Worm (Caenorhabditis elegans) whole organism, late embryonic: ENCODE measurements around the gene C28C12.11.

ENCODE experiments used
- F13H6.1 ChIP-seq: sonication (generic microtip); optimal IDR thresholded peaks from 2 replicates; lab custom pipeline; 2016; ENCODE audit warnings: missing genetic modification characterization, missing compliant biosample characterization
- T23F11.4 ChIP-seq: fragments of 200-800 bp; sonication (Bioruptor generic); optimal IDR thresholded peaks from 2 replicates; lab custom pipeline; 2018; ENCODE audit warnings: mild to moderate bottlenecking, missing genetic modification characterization, missing compliant biosample characterization
- Y22D7AL.16 ChIP-seq: sonication (generic microtip); optimal IDR thresholded peaks from 2 replicates; lab custom pipeline; 2016; ENCODE audit warnings: missing genetic modification characterization, missing compliant biosample characterization
- ceh-22 ChIP-seq: sonication (generic microtip); optimal IDR thresholded peaks from 2 replicates; lab custom pipeline; 2017; ENCODE audit warnings: missing biosample characterization, missing genetic modification characterization
- che-1 ChIP-seq: sonication (generic microtip); optimal IDR thresholded peaks from 2 replicates; lab custom pipeline; 2016; ENCODE audit warnings: mild to moderate bottlenecking, missing genetic modification characterization, missing compliant biosample characterization
- fkh-6 ChIP-seq: sonication (generic microtip); optimal IDR thresholded peaks from 2 replicates; lab custom pipeline; 2016; ENCODE audit warnings: missing genetic modification characterization, missing compliant biosample characterization
- nhr-11 ChIP-seq: fragments of 150-350 bp; optimal IDR thresholded peaks from 2 replicates; lab custom pipeline; 2014; ENCODE audit warnings: missing biosample characterization, missing genetic modification characterization
- pha-4 ChIP-seq: fragments of 150-350 bp; optimal IDR thresholded peaks from 2 replicates; lab custom pipeline; 2018; ENCODE audit warnings: missing biosample characterization, missing genetic modification reagents, missing genetic modification characterization
- rnt-1 ChIP-seq: sonication (generic microtip); optimal IDR thresholded peaks from 2 replicates; lab custom pipeline; 2016; ENCODE audit warnings: missing genetic modification characterization, missing compliant biosample characterization
- tbx-2 ChIP-seq: sonication (generic microtip); optimal IDR thresholded peaks from 2 replicates; lab custom pipeline; 2016; ENCODE audit warnings: missing genetic modification characterization, missing compliant biosample characterization
- unc-86 ChIP-seq: sonication (generic microtip); optimal IDR thresholded peaks from 2 replicates; lab custom pipeline; 2016; ENCODE audit warnings: missing genetic modification characterization, missing compliant biosample characterization

DNA sequence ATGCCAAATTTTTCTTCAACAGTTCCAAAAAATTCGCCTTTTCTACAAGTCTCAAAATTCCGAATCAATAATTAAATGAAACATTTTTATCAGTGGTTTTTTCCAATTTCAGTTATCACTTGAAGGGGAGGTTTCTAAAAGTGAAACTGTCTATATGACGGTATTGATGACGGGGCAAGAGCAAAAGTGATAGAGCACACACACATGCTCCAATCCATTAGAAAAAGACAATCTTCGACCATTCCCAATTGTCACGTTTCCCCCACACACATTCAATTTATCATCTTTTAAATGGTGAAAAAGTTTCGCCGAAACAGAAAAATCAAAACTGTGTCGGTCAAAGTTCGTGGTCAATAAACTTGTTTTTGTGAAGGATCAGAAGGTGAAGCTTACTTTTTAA, 20.7 kb upstream of the C28C12.11 start:
- no peak for TF ChIP-seq nhr-11 (tag; lab: Kevin White, UChicago)
- no peak for TF ChIP-seq tbx-2 (tag; lab: Kevin White, UChicago)
- no peak for TF ChIP-seq ceh-22
- TF ChIP-seq T23F11.4 (GFP tag; lab: Kevin White, UChicago): no peak
- no peak for TF ChIP-seq Y22D7AL.16 (tag; lab: Kevin White, UChicago)
- TF ChIP-seq F13H6.1 (tag; lab: Kevin White, UChicago): no peak
- no peak for TF ChIP-seq unc-86 (tag; lab: Kevin White, UChicago)
- no peak for TF ChIP-seq che-1 (tag; lab: Kevin White, UChicago)
- no peak for TF ChIP-seq rnt-1
- no peak for TF ChIP-seq pha-4
- TF ChIP-seq fkh-6 (tag; lab: Kevin White, UChicago): no peak
